Worm (Caenorhabditis elegans) whole organism, L4 larva: ENCODE data around the gene K07F5.7.

ENCODE experiments used
- F49E8.2 ChIP-seq: sonication (generic microtip); optimal IDR thresholded peaks from 2 replicates; lab custom pipeline; 2016; ENCODE audit warnings: missing compliant biosample characterization, mild to moderate bottlenecking, missing genetic modification characterization, borderline replicate concordance
- Y105C5A.15 ChIP-seq: fragments of 200-800 bp; sonication (Bioruptor generic); IDR thresholded peaks from 2 replicates; pipeline ENCODE4 v1.3.6; 2022; ENCODE audit warnings: missing genetic modification characterization, missing compliant biosample characterization
- Y5F2A.4 ChIP-seq: fragments of 200-800 bp; sonication (Bioruptor generic); optimal IDR thresholded peaks from 2 replicates; lab custom pipeline; 2018; ENCODE audit warnings: mild to moderate bottlenecking, missing genetic modification characterization, missing compliant biosample characterization
- ZK337.2 ChIP-seq: fragments of 200-800 bp; sonication (Bioruptor generic); IDR thresholded peaks from 2 replicates; pipeline ENCODE4 v1.3.6; 2022; ENCODE audit warnings: missing genetic modification reagents, missing genetic modification characterization, missing compliant biosample characterization
- aly-2 ChIP-seq: sonication (generic microtip); optimal IDR thresholded peaks from 2 replicates; lab custom pipeline; 2018; ENCODE audit warnings: missing biosample characterization, missing genetic modification characterization
- ceh-62 ChIP-seq: sonication (generic microtip); optimal IDR thresholded peaks from 2 replicates; lab custom pipeline; 2017; ENCODE audit warnings: missing biosample characterization, missing genetic modification characterization
- ceh-82 ChIP-seq: sonication (generic microtip); optimal IDR thresholded peaks from 2 replicates; lab custom pipeline; 2017; ENCODE audit warnings: missing biosample characterization, missing genetic modification characterization
- daf-8 ChIP-seq: fragments of 200-800 bp; sonication (Bioruptor generic); IDR thresholded peaks from 2 replicates; pipeline ENCODE4 v1.3.6; 2022; ENCODE audit warnings: missing genetic modification characterization, missing compliant biosample characterization
- dmd-6 ChIP-seq: fragments of 200-800 bp; sonication (Bioruptor generic); IDR thresholded peaks from 2 replicates; pipeline ENCODE4 v1.3.6; 2022; ENCODE audit warnings: missing genetic modification reagents, missing genetic modification characterization, missing compliant biosample characterization
- duxl-1 ChIP-seq: sonication (generic microtip); optimal IDR thresholded peaks from 2 replicates; lab custom pipeline; 2016; ENCODE audit warnings: mild to moderate bottlenecking, missing genetic modification characterization, moderate library complexity, missing compliant biosample characterization; ENCODE audit not compliant: poor library complexity
- dve-1 ChIP-seq: sonication (generic microtip); optimal IDR thresholded peaks from 2 replicates; lab custom pipeline; 2017; ENCODE audit warnings: antibody characterized with exemption, mild to moderate bottlenecking, missing genetic modification characterization, missing compliant biosample characterization; ENCODE audit not compliant: insufficient read depth
- egl-27 ChIP-seq: sonication (generic microtip); optimal IDR thresholded peaks from 3 replicates; lab custom pipeline; 2017; ENCODE audit warnings: missing biosample characterization, missing genetic modification reagents, missing genetic modification characterization
- gei-8 ChIP-seq: fragments of 200-800 bp; sonication (Bioruptor generic); optimal IDR thresholded peaks from 2 replicates; lab custom pipeline; 2018; ENCODE audit warnings: mild to moderate bottlenecking, missing genetic modification characterization, missing compliant biosample characterization
- hlh-11 ChIP-seq: fragments of 200-800 bp; sonication (Bioruptor generic); optimal IDR thresholded peaks from 2 replicates; lab custom pipeline; 2018; ENCODE audit warnings: mild to moderate bottlenecking, missing genetic modification characterization, missing compliant biosample characterization
- jun-1 ChIP-seq: fragments of 150-350 bp; optimal IDR thresholded peaks from 2 replicates; lab custom pipeline; 2014; ENCODE audit warnings: missing biosample characterization, missing genetic modification reagents, missing genetic modification characterization
- lin-15B ChIP-seq: fragments of 150-350 bp; sonication (generic microtip); optimal IDR thresholded peaks from 3 replicates; lab custom pipeline; 2014; ENCODE audit warnings: missing biosample characterization, missing genetic modification characterization
- lin-29 ChIP-seq: fragments of 200-800 bp; sonication (Bioruptor generic); IDR thresholded peaks from 2 replicates; pipeline ENCODE4 v1.3.6; 2022; ENCODE audit warnings: missing genetic modification reagents, missing genetic modification characterization, missing compliant biosample characterization
- lin-38 ChIP-seq: fragments of 200-800 bp; sonication (Bioruptor generic); IDR thresholded peaks from 2 replicates; pipeline ENCODE4 v1.3.6; 2022; ENCODE audit warnings: missing genetic modification reagents, missing genetic modification characterization, missing compliant biosample characterization
- lir-3 ChIP-seq: sonication (generic microtip); optimal IDR thresholded peaks from 2 replicates; lab custom pipeline; 2016; ENCODE audit warnings: mild to moderate bottlenecking, missing genetic modification characterization, missing compliant biosample characterization
- madf-5 ChIP-seq, 2 experiments: fragments of 200-800 bp; sonication (Bioruptor generic); IDR thresholded peaks; 2 replicates each; pipeline ENCODE4 v1.3.6; 2022; ENCODE audit warnings: missing compliant biosample characterization in 2 of 2, missing genetic modification characterization in 2 of 2
- mdl-1 ChIP-seq, 2 experiments: fragments of 150-350 bp in 1 of 2; sonication (generic microtip) in 1 of 2; optimal IDR thresholded peaks; 2 replicates each; lab custom pipeline; 2014 to 2017; ENCODE audit warnings: missing biosample characterization in 2 of 2, missing genetic modification characterization in 2 of 2
- mep-1 ChIP-seq: fragments of 150-350 bp; sonication (generic microtip); optimal IDR thresholded peaks from 3 replicates; lab custom pipeline; 2014; ENCODE audit warnings: missing biosample characterization, missing genetic modification characterization
- mes-2 ChIP-seq: sonication (generic microtip); optimal IDR thresholded peaks from 2 replicates; lab custom pipeline; 2016; ENCODE audit warnings: missing genotype, mild to moderate bottlenecking, missing genetic modification characterization, missing compliant biosample characterization; ENCODE audit not compliant: poor library complexity, severe bottlenecking
- nhr-102 ChIP-seq: sonication (generic microtip); optimal IDR thresholded peaks from 2 replicates; lab custom pipeline; 2016; ENCODE audit warnings: mild to moderate bottlenecking, missing genetic modification characterization, moderate library complexity, missing compliant biosample characterization
- nhr-111 ChIP-seq: fragments of 200-800 bp; sonication (Bioruptor generic); optimal IDR thresholded peaks from 2 replicates; lab custom pipeline; 2018; ENCODE audit warnings: mild to moderate bottlenecking, missing genetic modification characterization, missing compliant biosample characterization
- nhr-237 ChIP-seq: sonication (generic microtip); optimal IDR thresholded peaks from 2 replicates; lab custom pipeline; 2017; ENCODE audit warnings: missing biosample characterization, missing genetic modification characterization
- nhr-25 ChIP-seq: sonication (generic microtip); optimal IDR thresholded peaks from 2 replicates; lab custom pipeline; 2017; ENCODE audit warnings: missing genetic modification characterization, mild to moderate bottlenecking, missing compliant biosample characterization, antibody characterized with exemption, moderate library complexity, borderline replicate concordance; ENCODE audit not compliant: insufficient read depth
- nhr-28 ChIP-seq: fragments of 150-350 bp; optimal IDR thresholded peaks from 2 replicates; lab custom pipeline; 2014; ENCODE audit warnings: missing biosample characterization, missing genetic modification characterization
- nhr-48 ChIP-seq: sonication (generic microtip); optimal IDR thresholded peaks from 2 replicates; lab custom pipeline; 2016; ENCODE audit warnings: mild to moderate bottlenecking, missing genetic modification characterization, missing compliant biosample characterization
- rbr-2 ChIP-seq: sonication (generic microtip); optimal IDR thresholded peaks from 2 replicates; lab custom pipeline; 2016; ENCODE audit warnings: missing genotype, missing genetic modification characterization, missing compliant biosample characterization
- set-16 ChIP-seq: fragments of 200-800 bp; sonication (Bioruptor generic); IDR thresholded peaks from 2 replicates; pipeline ENCODE4 v1.3.6; 2022; ENCODE audit warnings: missing genetic modification reagents, missing genetic modification characterization, missing compliant biosample characterization
- skn-1 ChIP-seq: fragments of 150-350 bp; optimal IDR thresholded peaks from 2 replicates; lab custom pipeline; 2014; ENCODE audit warnings: missing biosample characterization, missing genetic modification characterization
- spr-1 ChIP-seq: sonication (generic microtip); optimal IDR thresholded peaks from 2 replicates; lab custom pipeline; 2016; ENCODE audit warnings: mild to moderate bottlenecking, missing genetic modification characterization, missing compliant biosample characterization
- spr-3 ChIP-seq: fragments of 200-800 bp; sonication (Bioruptor generic); optimal IDR thresholded peaks from 2 replicates; lab custom pipeline; 2018; ENCODE audit warnings: mild to moderate bottlenecking, missing genetic modification characterization, missing compliant biosample characterization
- zfp-3 ChIP-seq: fragments of 200-800 bp; sonication (Bioruptor generic); conservative IDR thresholded peaks from 2 replicates; pipeline ENCODE4 v1.3.6; 2022; ENCODE audit warnings: missing genetic modification reagents, missing genetic modification characterization, missing compliant biosample characterization
- zip-11 ChIP-seq: fragments of 200-800 bp; sonication (Bioruptor generic); IDR thresholded peaks from 2 replicates; pipeline ENCODE4 v1.3.6; 2022; ENCODE audit warnings: missing genetic modification characterization, missing compliant biosample characterization
- ztf-7 ChIP-seq: fragments of 150-350 bp; optimal IDR thresholded peaks from 2 replicates; lab custom pipeline; 2014; ENCODE audit warnings: missing biosample characterization, missing genetic modification characterization

The K07F5.7 gene

DNA sequence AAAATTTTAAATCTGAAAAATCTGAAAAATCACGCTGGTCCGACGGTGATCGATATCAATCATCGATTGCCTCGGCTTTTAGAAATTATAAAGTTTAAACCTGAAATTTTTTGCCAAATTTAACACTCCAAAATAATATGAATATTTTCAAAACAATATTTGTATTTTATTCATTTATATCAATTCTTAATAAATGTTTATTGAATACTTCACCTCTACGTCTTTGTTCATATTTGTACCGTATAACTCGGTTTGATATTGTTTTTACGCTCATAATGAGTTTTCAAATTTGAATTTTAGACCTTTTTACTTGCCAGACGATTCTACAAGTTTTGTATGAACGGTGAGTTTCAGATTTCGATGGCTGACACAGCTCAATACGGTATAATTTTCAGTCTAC is 16.8 kb upstream of the K07F5.7 start, which contains the start of the genes K07F5.15 and K07F5.22:
K07F5.15 (plus strand) TSS at position 301 of the 400 bp plus-strand sequence.
K07F5.22 (plus strand) TSS at position 301 of the 400 bp plus-strand sequence.
- TF ChIP-seq F49E8.2 (no peak), jun-1 (tag; lab: Kevin White, UChicago) (no peak), dmd-6 (no peak), nhr-25 (no peak), ZK337.2 (GFP tag; lab: Robert Waterston, UW) (no peak), lin-15B (no peak), Y105C5A.15 (GFP tag; lab: Robert Waterston, UW) (no peak), nhr-28 (tag; lab: Kevin White, UChicago) (no peak), gei-8 (GFP tag; lab: Kevin White, UChicago) (no peak), spr-1 (tag; lab: Kevin White, UChicago) (no peak), skn-1 (no peak)

DNA sequence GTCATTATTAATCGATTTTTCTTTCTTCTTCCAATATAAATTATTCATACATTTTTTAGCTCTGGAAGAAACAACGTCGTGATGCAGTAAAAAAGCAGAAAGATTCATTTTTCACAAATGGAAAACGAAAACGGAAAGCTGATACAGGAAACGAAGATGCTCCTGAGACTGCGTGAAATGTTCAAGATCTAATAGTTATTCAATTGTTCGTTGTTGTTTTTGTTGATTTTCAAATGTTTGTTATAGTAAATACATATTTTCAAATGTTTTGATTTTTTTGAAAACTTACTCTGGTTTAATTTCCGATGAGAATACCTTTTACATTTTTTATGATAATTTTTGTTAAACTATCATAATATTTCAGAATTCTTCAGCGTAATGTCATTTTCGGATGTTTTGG is 15.8 kb upstream of the K07F5.7 start, which contains the start of gene K07F5.16:
K07F5.16 (plus strand) TSS at position 301 of the 400 bp plus-strand sequence.
- no peak for TF ChIP-seq Y5F2A.4 (GFP tag; lab: Kevin White, UChicago)
- TF ChIP-seq ceh-82 (tag; lab: Kevin White, UChicago): no peak
- TF ChIP-seq nhr-48 (tag; lab: Kevin White, UChicago): no peak
- TF ChIP-seq madf-5 (GFP tag; IDR thresholded peaks at IDR 0.05; lab: Robert Waterston, UW): no peak
- no peak for TF ChIP-seq zip-11 (GFP tag; lab: Robert Waterston, UW)
- TF ChIP-seq nhr-102 (tag; lab: Kevin White, UChicago): no peak
- no peak for TF ChIP-seq dve-1
- no peak for TF ChIP-seq spr-3

DNA sequence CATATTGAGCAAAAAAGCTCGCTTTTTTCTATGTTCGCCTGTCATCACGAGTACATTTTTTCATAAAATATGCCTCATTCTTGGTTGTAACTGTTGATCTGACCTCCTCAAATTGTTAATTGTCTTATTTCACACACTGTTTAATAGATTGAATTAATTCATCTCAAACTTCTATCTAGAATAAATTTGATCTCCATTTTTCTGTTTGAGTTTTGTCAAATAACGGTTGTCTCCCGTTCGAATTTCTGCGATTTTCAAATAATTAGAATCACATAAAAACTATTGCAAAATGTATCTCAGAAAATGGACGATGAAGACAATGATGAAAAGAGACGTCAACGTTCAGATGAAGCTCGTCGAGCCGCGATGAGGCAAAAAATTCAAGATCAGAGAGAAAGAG is 13.9 kb upstream of the K07F5.7 start, which contains the start of gene K07F5.14:
K07F5.14 (plus strand) TSS at position 301 of the 400 bp plus-strand sequence.
- TF ChIP-seq daf-8 (GFP tag; lab: Robert Waterston, UW): no peak

DNA sequence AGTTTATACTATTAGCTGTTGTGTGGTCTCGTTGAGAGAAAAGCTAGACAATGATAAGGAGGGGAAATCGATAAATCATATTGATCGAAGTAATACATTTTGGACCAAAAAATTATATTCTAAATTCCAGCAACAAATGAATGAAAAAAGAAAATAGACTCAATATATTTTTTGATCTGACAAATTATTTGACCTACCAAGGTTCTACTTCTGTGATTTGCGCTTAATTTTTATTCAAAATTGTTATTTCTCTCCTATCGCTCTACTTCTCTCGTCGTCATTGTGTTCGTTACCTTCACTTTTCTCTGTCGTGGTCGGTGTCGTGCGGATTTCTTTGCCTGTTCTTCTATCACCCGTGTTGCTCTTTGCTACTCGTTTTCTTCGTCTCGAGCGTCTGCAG is 11.0 kb upstream of the K07F5.7 start:
- TF ChIP-seq rbr-2 (tag; lab: Kevin White, UChicago) (no peak), mep-1 (tag; lab: Kevin White, UChicago) (no peak), lin-29 (GFP tag; lab: Robert Waterston, UW) (no peak), duxl-1 (tag; lab: Kevin White, UChicago) (no peak), nhr-25 (no peak), aly-2 (tag; lab: Kevin White, UChicago) (no peak), egl-27 (no peak), dve-1 (no peak), nhr-111 (no peak), ceh-62 (tag; lab: Kevin White, UChicago) (no peak), hlh-11 (tag; lab: Kevin White, UChicago) (no peak), lin-38 (GFP tag; lab: Robert Waterston, UW) (no peak), lir-3 (tag; lab: Kevin White, UChicago) (no peak), nhr-237 (tag; lab: Kevin White, UChicago) (no peak), set-16 (no peak), zfp-3 (GFP tag; lab: Robert Waterston, UW) (no peak), ztf-7 (no peak), mes-2 (no peak), mdl-1 (tag; optimal IDR thresholded peaks at IDR 0.05; lab: Kevin White, UChicago) (no peak)
